Fruit fly (Drosophila melanogaster) whole organism, embryonic: ENCODE results near the gene CG12507.

Source experiments
- Asciz ChIP-seq: fragments of 200-800 bp; sonication (Bioruptor generic); optimal IDR thresholded peaks from 2 replicates; lab custom pipeline; 2017; ENCODE audit warnings: missing biosample characterization, mild to moderate bottlenecking, missing genetic modification characterization, missing genetic modification reagents
- BtbVII ChIP-seq: fragments of 200-800 bp; sonication (Bioruptor generic); optimal IDR thresholded peaks from 3 replicates; lab custom pipeline; 2017; ENCODE audit warnings: missing biosample characterization, mild to moderate bottlenecking, missing genetic modification characterization
- CG10147 ChIP-seq: fragments of 200-800 bp; sonication (Bioruptor generic); optimal IDR thresholded peaks from 2 replicates; lab custom pipeline; 2019; ENCODE audit warnings: missing biosample characterization, mild to moderate bottlenecking, missing genetic modification characterization, moderate library complexity
- CG10209 ChIP-seq: fragments of 200-800 bp; sonication (Bioruptor generic); optimal IDR thresholded peaks from 3 replicates; lab custom pipeline; 2017; ENCODE audit warnings: missing biosample characterization, mild to moderate bottlenecking, missing genetic modification characterization, missing genetic modification reagents
- CG10267 ChIP-seq: fragments of 200-800 bp; sonication (Bioruptor generic); optimal IDR thresholded peaks from 2 replicates; lab custom pipeline; 2018; ENCODE audit warnings: missing biosample characterization, mild to moderate bottlenecking, missing genetic modification characterization, moderate library complexity
- CG10654 ChIP-seq: fragments of 200-800 bp; sonication (Bioruptor generic); optimal IDR thresholded peaks from 2 replicates; lab custom pipeline; 2016; ENCODE audit warnings: missing biosample characterization, missing genetic modification characterization
- CG12299 ChIP-seq: fragments of 200-800 bp; sonication (Bioruptor generic); optimal IDR thresholded peaks from 2 replicates; lab custom pipeline; 2018; ENCODE audit warnings: missing biosample characterization, mild to moderate bottlenecking, missing genetic modification characterization
- CG17186 ChIP-seq: fragments of 200-800 bp; sonication (Bioruptor generic); optimal IDR thresholded peaks from 3 replicates; lab custom pipeline; 2017; ENCODE audit warnings: missing biosample characterization, missing genetic modification reagents, missing genetic modification characterization
- CG1792 ChIP-seq: fragments of 200-800 bp; sonication (Bioruptor generic); optimal IDR thresholded peaks from 2 replicates; lab custom pipeline; 2016; ENCODE audit warnings: missing biosample characterization, missing genetic modification characterization
- CG2202 ChIP-seq: fragments of 200-800 bp; sonication (Bioruptor generic); optimal IDR thresholded peaks from 2 replicates; lab custom pipeline; 2018; ENCODE audit warnings: missing biosample characterization, mild to moderate bottlenecking, missing genetic modification characterization
- CG2889 ChIP-seq: fragments of 200-800 bp; sonication (Bioruptor generic); IDR thresholded peaks from 3 replicates; pipeline ENCODE4 v1.3.6; 2022; ENCODE audit warnings: missing biosample characterization, missing genetic modification characterization
- CG31441 ChIP-seq: fragments of 200-800 bp; sonication (Bioruptor generic); IDR thresholded peaks from 2 replicates; pipeline ENCODE4 v1.3.6; 2022; ENCODE audit warnings: missing biosample characterization, missing genetic modification characterization
- CG34224 ChIP-seq: fragments of 200-800 bp; sonication (Bioruptor generic); IDR thresholded peaks from 3 replicates; pipeline ENCODE4 v1.3.6; 2022; ENCODE audit warnings: missing biosample characterization, missing genetic modification characterization; ENCODE audit not compliant: partially characterized antibody
- CG4282 ChIP-seq: fragments of 200-800 bp; sonication (Bioruptor generic); optimal IDR thresholded peaks from 2 replicates; lab custom pipeline; 2016; ENCODE audit warnings: missing biosample characterization, missing genetic modification characterization
- CG7786 ChIP-seq: fragments of 200-800 bp; sonication (Bioruptor generic); optimal IDR thresholded peaks from 2 replicates; lab custom pipeline; 2016; ENCODE audit warnings: missing biosample characterization, missing genetic modification characterization
- CG8924 ChIP-seq: fragments of 200-800 bp; optimal IDR thresholded peaks from 3 replicates; lab custom pipeline; 2019; ENCODE audit warnings: missing biosample characterization, mild to moderate bottlenecking, missing genetic modification characterization, moderate library complexity
- CG9437 ChIP-seq: fragments of 200-800 bp; sonication (Bioruptor generic); optimal IDR thresholded peaks from 2 replicates; lab custom pipeline; 2018; ENCODE audit warnings: missing biosample characterization, mild to moderate bottlenecking, missing genetic modification characterization
- CTCF ChIP-seq: fragments of 200-800 bp; sonication (Bioruptor generic); optimal IDR thresholded peaks from 2 replicates; lab custom pipeline; 2017; ENCODE audit warnings: missing biosample characterization, mild to moderate bottlenecking, missing genetic modification characterization, moderate library complexity
- CrebB ChIP-seq: fragments of 200-800 bp; sonication (Bioruptor generic); optimal IDR thresholded peaks from 3 replicates; lab custom pipeline; 2018; ENCODE audit warnings: missing biosample characterization, mild to moderate bottlenecking, missing genetic modification characterization
- D19A ChIP-seq: fragments of 200-800 bp; optimal IDR thresholded peaks from 3 replicates; lab custom pipeline; 2019; ENCODE audit warnings: missing biosample characterization, mild to moderate bottlenecking, missing genetic modification characterization, moderate library complexity
- Doc3 ChIP-seq: fragments of 200-800 bp; sonication (Bioruptor generic); IDR thresholded peaks from 3 replicates; pipeline ENCODE4 v1.3.6; 2022; ENCODE audit warnings: missing biosample characterization, missing genetic modification characterization; ENCODE audit not compliant: partially characterized antibody
- Dp ChIP-seq: fragments of 200-800 bp; sonication (Bioruptor generic); optimal IDR thresholded peaks from 2 replicates; lab custom pipeline; 2018; ENCODE audit warnings: missing biosample characterization, mild to moderate bottlenecking, missing genetic modification characterization, moderate library complexity
- Gug ChIP-seq: fragments of 200-800 bp; sonication (Bioruptor generic); IDR thresholded peaks from 4 replicates; pipeline ENCODE4 v1.3.6; 2022; ENCODE audit warnings: missing biosample characterization, missing genetic modification characterization
- H15 ChIP-seq: fragments of 200-800 bp; sonication (Bioruptor generic); IDR thresholded peaks from 3 replicates; pipeline ENCODE4 v1.3.6; 2022; ENCODE audit warnings: missing biosample characterization, missing genetic modification characterization
- Hsf ChIP-seq: fragments of 200-800 bp; sonication (Bioruptor generic); optimal IDR thresholded peaks from 3 replicates; lab custom pipeline; 2016; ENCODE audit warnings: missing biosample characterization, missing genetic modification characterization
- Lim3 ChIP-seq: fragments of 200-800 bp; sonication (Bioruptor generic); IDR thresholded peaks from 2 replicates; pipeline ENCODE4 v1.3.6; 2022; ENCODE audit warnings: missing biosample characterization, missing genetic modification characterization
- Med ChIP-seq: fragments of 200-800 bp; sonication (Bioruptor generic); peaks from one replicate; lab custom pipeline; 2016; ENCODE audit warnings: missing biosample characterization, missing genetic modification characterization, mild to moderate bottlenecking, inconsistent platforms, moderate library complexity
- TFAM ChIP-seq: fragments of 200-800 bp; sonication (Bioruptor generic); optimal IDR thresholded peaks from 2 replicates; lab custom pipeline; 2017; ENCODE audit warnings: missing biosample characterization, missing genetic modification characterization, inconsistent platforms
- Trl ChIP-seq, 3 experiments: fragments of >200 bp in 2 of 3; fragments of 200-800 bp in 1 of 3; sonication (Bioruptor generic) in 1 of 3; optimal IDR thresholded peaks; 2 replicates in 1 of 3; 3 replicates in 2 of 3; lab custom pipeline; 2016 to 2017; ENCODE audit warnings: missing biosample characterization in 1 of 3, missing genetic modification characterization in 1 of 3
- ac ChIP-seq: fragments of 200-800 bp; sonication (Bioruptor generic); optimal IDR thresholded peaks from 3 replicates; lab custom pipeline; 2017; ENCODE audit warnings: missing biosample characterization, mild to moderate bottlenecking, missing genetic modification characterization
- ase ChIP-seq: fragments of 200-800 bp; sonication (Bioruptor generic); IDR thresholded peaks from 3 replicates; pipeline ENCODE4 v1.3.6; 2022; ENCODE audit warnings: missing biosample characterization, missing genetic modification characterization
- bsh ChIP-seq, 2 experiments: fragments of 200-800 bp; sonication (Bioruptor generic); optimal IDR thresholded peaks; 2 replicates each; lab custom pipeline; 2017 to 2018; ENCODE audit warnings: mild to moderate bottlenecking in 2 of 2, missing biosample characterization in 2 of 2, missing genetic modification characterization in 2 of 2, moderate library complexity in 1 of 2
- cad ChIP-seq: fragments of >200 bp; optimal IDR thresholded peaks from 2 replicates; lab custom pipeline; 2017; ENCODE audit warnings: missing biosample characterization, missing genetic modification characterization
- chm ChIP-seq: fragments of 200-800 bp; sonication (Bioruptor generic); IDR thresholded peaks from 2 replicates; pipeline ENCODE4 v1.3.6; 2022; ENCODE audit warnings: missing biosample characterization, missing genetic modification characterization
- exex ChIP-seq: fragments of 200-800 bp; sonication (Bioruptor generic); optimal IDR thresholded peaks from 4 replicates; lab custom pipeline; 2018; ENCODE audit warnings: missing biosample characterization, mild to moderate bottlenecking, missing genetic modification characterization, moderate library complexity
- fd96Cb ChIP-seq: fragments of 200-800 bp; sonication (Bioruptor generic); optimal IDR thresholded peaks from 2 replicates; lab custom pipeline; 2018; ENCODE audit warnings: missing biosample characterization, mild to moderate bottlenecking, missing genetic modification characterization, moderate library complexity
- fru ChIP-seq: fragments of >200 bp; optimal IDR thresholded peaks from 2 replicates; lab custom pipeline; 2017
- fu2 ChIP-seq: fragments of 200-800 bp; sonication (Bioruptor generic); optimal IDR thresholded peaks from 2 replicates; lab custom pipeline; 2016; ENCODE audit warnings: missing biosample characterization, missing genetic modification characterization
- gsb ChIP-seq: fragments of 200-800 bp; sonication (Bioruptor generic); IDR thresholded peaks from 2 replicates; pipeline ENCODE4 v1.3.6; 2022; ENCODE audit warnings: missing biosample characterization, missing genetic modification characterization
- jing ChIP-seq: fragments of 200-800 bp; sonication (Bioruptor generic); optimal IDR thresholded peaks from 2 replicates; lab custom pipeline; 2018; ENCODE audit warnings: missing biosample characterization, mild to moderate bottlenecking, missing genetic modification characterization
- knrl ChIP-seq: fragments of 200-800 bp; sonication (Bioruptor generic); IDR thresholded peaks from 3 replicates; pipeline ENCODE4 v1.3.6; 2022; ENCODE audit warnings: missing biosample characterization, missing genetic modification characterization; ENCODE audit not compliant: partially characterized antibody
- lmd ChIP-seq: fragments of 200-800 bp; sonication (Bioruptor generic); IDR thresholded peaks from 2 replicates; pipeline ENCODE4 v1.3.6; 2022; ENCODE audit warnings: missing biosample characterization, missing genetic modification characterization
- prd ChIP-seq, 3 experiments: fragments of >200 bp in 2 of 3; fragments of 200-800 bp in 1 of 3; sonication (Bioruptor generic) in 1 of 3; optimal IDR thresholded peaks in 2 of 3; IDR thresholded peaks in 1 of 3; 2 replicates in 2 of 3; 3 replicates in 1 of 3; pipeline versions ENCODE4 v1.3.6 to Lab custom; 2017 to 2022; ENCODE audit warnings: missing biosample characterization in 1 of 3, missing genetic modification characterization in 1 of 3
- repo ChIP-seq: fragments of 200-800 bp; sonication (Bioruptor generic); optimal IDR thresholded peaks from 2 replicates; lab custom pipeline; 2016; ENCODE audit warnings: missing biosample characterization, missing genetic modification characterization
- run ChIP-seq: fragments of 200-800 bp; sonication (Bioruptor generic); optimal IDR thresholded peaks from 3 replicates; lab custom pipeline; 2018; ENCODE audit warnings: missing biosample characterization, mild to moderate bottlenecking, missing genetic modification characterization
- sisA ChIP-seq: fragments of 200-800 bp; sonication (Bioruptor generic); IDR thresholded peaks from 2 replicates; pipeline ENCODE4 v1.3.6; 2022; ENCODE audit warnings: missing biosample characterization, missing genetic modification characterization
- so ChIP-seq: fragments of 200-800 bp; sonication (Bioruptor generic); IDR thresholded peaks from 3 replicates; pipeline ENCODE4 v1.3.6; 2022; ENCODE audit warnings: missing biosample characterization, missing genetic modification characterization
- stc ChIP-seq: fragments of 200-800 bp; sonication (Bioruptor generic); IDR thresholded peaks from 2 replicates; pipeline ENCODE4 v1.3.6; 2022; ENCODE audit warnings: missing biosample characterization, missing genetic modification characterization
- trh ChIP-seq: fragments of 200-800 bp; sonication (Bioruptor generic); optimal IDR thresholded peaks from 2 replicates; lab custom pipeline; 2016; ENCODE audit warnings: missing biosample characterization, missing genetic modification characterization
- yki ChIP-seq: fragments of >200 bp; optimal IDR thresholded peaks from 3 replicates; lab custom pipeline; 2018
- zen2 ChIP-seq: fragments of 200-800 bp; sonication (Bioruptor generic); IDR thresholded peaks from 3 replicates; pipeline ENCODE4 v1.3.6; 2022; ENCODE audit warnings: missing biosample characterization, missing genetic modification characterization; ENCODE audit not compliant: partially characterized antibody

The CG12507 gene

DNA sequence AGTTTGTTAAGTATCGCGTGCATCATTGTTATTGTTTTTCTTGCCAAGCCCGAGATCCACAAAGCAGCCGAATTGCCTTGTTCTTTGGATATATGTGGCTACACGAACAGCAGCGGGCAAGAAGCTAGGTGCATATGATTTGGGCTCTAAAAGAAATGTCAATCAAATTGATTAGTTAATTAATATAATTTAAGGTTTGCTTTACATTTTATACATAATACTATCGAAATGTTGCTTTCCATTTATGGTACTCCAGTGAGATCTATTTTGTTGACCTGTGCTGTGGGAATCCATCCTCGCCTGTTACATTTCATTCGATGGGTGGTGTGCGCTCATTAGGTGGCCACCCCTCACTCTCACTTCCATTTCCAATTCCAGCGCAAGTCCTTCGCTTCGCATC is 2.9 kb downstream of the CG12507 start (continued):
- TF ChIP-seq bsh (GFP tag; optimal IDR thresholded peaks at IDR 0.05; lab: Kevin White, UChicago) (peak; percentile 12 to 89), Asciz (GFP tag; lab: Kevin White, UChicago) (peak; percentile 67), CG12299 (tag; lab: Kevin White, UChicago) (peak; percentile 66), CG34224 (GFP tag; lab: Robert Waterston, UW) (no peak), chm (GFP tag; lab: Robert Waterston, UW) (peak; percentile 70), sisA (GFP tag; lab: Robert Waterston, UW) (peak; percentile 81), stc (GFP tag; lab: Robert Waterston, UW) (peak; percentile 68), prd (optimal IDR thresholded peaks at IDR 0.05; lab: Kevin White, UChicago) (no peak), prd (GFP tag; IDR thresholded peaks at IDR 0.05; lab: Robert Waterston, UW) (peak; percentile 89), gsb (GFP tag; lab: Robert Waterston, UW) (peak; percentile 52), fru (no peak), Lim3 (GFP tag; lab: Robert Waterston, UW) (peak; percentile 45; the same call in 1 of the 2 replicates), zen2 (no peak), cad (GFP tag; lab: Kevin White, UChicago) (no peak), Gug (peak; percentile 57; the same call in 2 of the 4 replicates), Dp (GFP tag; lab: Kevin White, UChicago) (no peak), exex (tag; lab: Kevin White, UChicago) (peak; percentile 25), so (GFP tag; lab: Robert Waterston, UW) (peak; percentile 70; the same call in 1 of the 3 replicates), trh (GFP tag; lab: Kevin White, UChicago) (no peak), CG4282 (no peak), Trl (optimal IDR thresholded peaks at IDR 0.05; lab: Kevin White, UChicago) (no peak), Trl (GFP tag; optimal IDR thresholded peaks at IDR 0.05; lab: Kevin White, UChicago) (peak; percentile 46), CG7786 (peak; percentile 24), Hsf (GFP tag; lab: Kevin White, UChicago) (peak; percentile 74), fu2 (peak; percentile 22), repo (GFP tag; lab: Kevin White, UChicago) (no peak), CrebB (tag; lab: Kevin White, UChicago) (peak; percentile 61), knrl (GFP tag; lab: Robert Waterston, UW) (no peak), Med (GFP tag; lab: Kevin White, UChicago) (peak; percentile 92), CG2889 (peak; percentile 39; the same call in 1 of the 3 replicates), yki (lab: Kevin White, UChicago) (no peak), run (tag; lab: Kevin White, UChicago) (peak; percentile 66), CTCF (no peak), CG10209 (GFP tag; lab: Kevin White, UChicago) (peak; percentile 72), CG8924 (tag; lab: Kevin White, UChicago) (peak; percentile 83), CG31441 (peak; percentile 84), TFAM (no peak), BtbVII (GFP tag; lab: Kevin White, UChicago) (peak; percentile 55), CG1792 (GFP tag; lab: Kevin White, UChicago) (peak; percentile 2), H15 (peak; percentile 75; the same call in 2 of the 3 replicates), CG9437 (GFP tag; lab: Kevin White, UChicago) (peak; percentile 58), ac (peak; percentile 38), D19A (tag; lab: Kevin White, UChicago) (peak; percentile 71), CG17186 (GFP tag; lab: Kevin White, UChicago) (no peak), CG10147 (peak; percentile 74), CG2202 (tag; lab: Kevin White, UChicago) (peak; percentile 67), CG10654 (GFP tag; lab: Kevin White, UChicago) (peak; percentile 69), CG10267 (tag; lab: Kevin White, UChicago) (peak; percentile 78), lmd (peak; percentile 80), ase (GFP tag; lab: Robert Waterston, UW) (peak; percentile 63), jing (GFP tag; lab: Kevin White, UChicago) (peak; percentile 68), fd96Cb (tag; lab: Kevin White, UChicago) (peak; percentile 78), Doc3 (GFP tag; lab: Robert Waterston, UW) (no peak)
